Worm (Caenorhabditis elegans) whole organism, L2 larva: ENCODE results near the gene F11A10.6.

Experiments
- aly-2 ChIP-seq: fragments of 150-350 bp; optimal IDR thresholded peaks from 2 replicates; lab custom pipeline; 2014; ENCODE audit warnings: missing biosample characterization, missing genetic modification characterization
- fos-1 ChIP-seq: fragments of 150-350 bp; optimal IDR thresholded peaks from 2 replicates; lab custom pipeline; 2014; ENCODE audit warnings: missing biosample characterization, missing genetic modification characterization
- nhr-23 ChIP-seq: fragments of 150-350 bp; optimal IDR thresholded peaks from 2 replicates; lab custom pipeline; 2014; ENCODE audit warnings: missing biosample characterization, missing genetic modification reagents, missing genetic modification characterization
- zag-1 ChIP-seq: fragments of 150-350 bp; optimal IDR thresholded peaks from 2 replicates; lab custom pipeline; 2014; ENCODE audit warnings: missing biosample characterization, missing genetic modification characterization

- TF ChIP-seq fos-1 (tag; lab: Kevin White, UChicago) = no peak
- TF ChIP-seq aly-2 (tag; lab: Kevin White, UChicago) = no peak
- TF ChIP-seq zag-1 (tag; lab: Kevin White, UChicago) = no peak
- no peak for TF ChIP-seq nhr-23 (tag; lab: Kevin White, UChicago)
Measured at ce11 chrIV:12075497-12075896, 14.0 kb downstream of the F11A10.6 start, which contains the start of gene K08E4.7.
